Worm (Caenorhabditis elegans) whole organism, young adult: ENCODE data around the gene F22B3.5.
"Not testable (repeated sequence)": the region's sequence is repeated elsewhere in the genome, so short reads cannot be mapped to it uniquely, and the experiment has no call there.

Experiments used
- B0336.3 ChIP-seq: fragments of 200-800 bp; sonication (Bioruptor generic); IDR thresholded peaks from 2 replicates; pipeline ENCODE4 v1.3.6; 2022; ENCODE audit warnings: missing genetic modification characterization, missing compliant biosample characterization
- D2030.7 ChIP-seq: fragments of 200-800 bp; sonication (Bioruptor generic); IDR thresholded peaks from 2 replicates; pipeline ENCODE4 v1.3.6; 2022; ENCODE audit warnings: missing genetic modification reagents, missing genetic modification characterization, missing compliant biosample characterization
- F33H1.4 ChIP-seq: fragments of 200-800 bp; sonication (Bioruptor generic); IDR thresholded peaks from 2 replicates; pipeline ENCODE4 v1.3.6; 2022; ENCODE audit warnings: missing genetic modification reagents, missing genetic modification characterization, missing compliant biosample characterization
- F39B2.1 ChIP-seq: fragments of 200-800 bp; sonication (Bioruptor generic); IDR thresholded peaks from 2 replicates; pipeline ENCODE4 v1.3.6; 2022; ENCODE audit warnings: missing genetic modification reagents, missing genetic modification characterization, missing compliant biosample characterization
- Y53G8AR.9 ChIP-seq: fragments of 200-800 bp; sonication (Bioruptor generic); conservative IDR thresholded peaks from 2 replicates; pipeline ENCODE4 v1.3.6; 2022; ENCODE audit warnings: missing genetic modification reagents, missing genetic modification characterization, missing compliant biosample characterization
- Y56A3A.18 ChIP-seq: fragments of 200-800 bp; sonication (Bioruptor generic); IDR thresholded peaks from 2 replicates; pipeline ENCODE4 v1.3.6; 2022; ENCODE audit warnings: missing genetic modification reagents, missing genetic modification characterization, missing compliant biosample characterization
- Y79H2A.3 ChIP-seq: fragments of 200-800 bp; sonication (Bioruptor generic); conservative IDR thresholded peaks from 2 replicates; pipeline ENCODE4 v1.3.6; 2022; ENCODE audit warnings: missing genetic modification reagents, missing genetic modification characterization, missing compliant biosample characterization
- aptf-2 ChIP-seq: fragments of 200-800 bp; sonication (Bioruptor generic); conservative IDR thresholded peaks from 2 replicates; pipeline ENCODE4 v1.3.6; 2022; ENCODE audit warnings: missing genetic modification reagents, missing genetic modification characterization, missing compliant biosample characterization
- aptf-3 ChIP-seq: fragments of 200-800 bp; sonication (Bioruptor generic); IDR thresholded peaks from 2 replicates; pipeline ENCODE4 v1.3.6; 2022; ENCODE audit warnings: missing genetic modification characterization, missing compliant biosample characterization
- attf-6 ChIP-seq: fragments of 200-800 bp; sonication (Bioruptor generic); IDR thresholded peaks from 2 replicates; pipeline ENCODE4 v1.3.6; 2022; ENCODE audit warnings: missing genetic modification reagents, missing genetic modification characterization, missing compliant biosample characterization
- cebp-2 ChIP-seq: fragments of 200-800 bp; sonication (Bioruptor generic); IDR thresholded peaks from 2 replicates; pipeline ENCODE4 v1.3.6; 2022; ENCODE audit warnings: missing genetic modification characterization, missing compliant biosample characterization
- ceh-100 ChIP-seq: fragments of 200-800 bp; sonication (Bioruptor generic); IDR thresholded peaks from 2 replicates; pipeline ENCODE4 v1.3.6; 2022; ENCODE audit warnings: missing genetic modification reagents, missing genetic modification characterization, missing compliant biosample characterization
- ceh-58 ChIP-seq: fragments of 200-800 bp; sonication (Bioruptor generic); IDR thresholded peaks from 2 replicates; pipeline ENCODE4 v1.3.6; 2022; ENCODE audit warnings: missing genetic modification characterization, missing compliant biosample characterization
- ceh-91 ChIP-seq: fragments of 200-800 bp; sonication (Bioruptor generic); IDR thresholded peaks from 2 replicates; pipeline ENCODE4 v1.3.6; 2022; ENCODE audit warnings: missing genetic modification reagents, missing genetic modification characterization, missing compliant biosample characterization
- dox-1 ChIP-seq: fragments of 200-800 bp; sonication (Bioruptor generic); IDR thresholded peaks from 2 replicates; pipeline ENCODE4 v1.3.6; 2022; ENCODE audit warnings: missing genetic modification reagents, missing genetic modification characterization, missing compliant biosample characterization
- dpl-1 ChIP-seq: fragments of 150-350 bp; optimal IDR thresholded peaks from 2 replicates; lab custom pipeline; 2014; ENCODE audit warnings: missing biosample characterization, missing genetic modification reagents, missing genetic modification characterization
- efl-1 ChIP-seq: fragments of 150-350 bp; optimal IDR thresholded peaks from 2 replicates; lab custom pipeline; 2014; ENCODE audit warnings: missing biosample characterization, missing genetic modification reagents, missing genetic modification characterization
- egl-44 ChIP-seq: fragments of 200-800 bp; sonication (Bioruptor generic); IDR thresholded peaks from 2 replicates; pipeline ENCODE4 v1.3.6; 2022; ENCODE audit warnings: missing genetic modification reagents, missing genetic modification characterization, missing compliant biosample characterization
- egrh-3 ChIP-seq: fragments of 200-800 bp; sonication (Bioruptor generic); IDR thresholded peaks from 2 replicates; pipeline ENCODE4 v1.3.6; 2022; ENCODE audit warnings: missing genetic modification reagents, missing genetic modification characterization, missing compliant biosample characterization
- ekl-4 ChIP-seq: fragments of 200-800 bp; sonication (Bioruptor generic); IDR thresholded peaks from 2 replicates; pipeline ENCODE4 v1.3.6; 2022; ENCODE audit warnings: missing genetic modification reagents, missing genetic modification characterization, missing compliant biosample characterization
- hmg-1.2 ChIP-seq: fragments of 200-800 bp; sonication (Bioruptor generic); IDR thresholded peaks from 2 replicates; pipeline ENCODE4 v1.3.6; 2022; ENCODE audit warnings: missing genetic modification reagents, missing genetic modification characterization, missing compliant biosample characterization
- hmg-20 ChIP-seq: fragments of 200-800 bp; sonication (Bioruptor generic); IDR thresholded peaks from 2 replicates; pipeline ENCODE4 v1.3.6; 2022; ENCODE audit warnings: missing genetic modification reagents, missing genetic modification characterization, missing compliant biosample characterization
- hrde-1 ChIP-seq: sonication (generic microtip); optimal IDR thresholded peaks from 2 replicates; lab custom pipeline; 2016; ENCODE audit warnings: missing genetic modification characterization, mild to moderate bottlenecking, missing compliant biosample characterization, moderate library complexity, missing genotype, missing genetic modification reagents, borderline replicate concordance
- hsf-1 ChIP-seq: fragments of 200-800 bp; sonication (Bioruptor generic); IDR thresholded peaks from 2 replicates; pipeline ENCODE4 v1.3.6; 2022; ENCODE audit warnings: missing genetic modification reagents, missing genetic modification characterization, missing compliant biosample characterization
- lin-26 ChIP-seq: fragments of 200-800 bp; sonication (Bioruptor generic); IDR thresholded peaks from 2 replicates; pipeline ENCODE4 v1.3.6; 2022; ENCODE audit warnings: missing genetic modification reagents, missing genetic modification characterization, missing compliant biosample characterization
- lin-54 ChIP-seq: fragments of 200-800 bp; sonication (Bioruptor generic); optimal IDR thresholded peaks from 2 replicates; lab custom pipeline; 2018; ENCODE audit warnings: mild to moderate bottlenecking, missing genetic modification characterization, missing compliant biosample characterization
- lir-1 ChIP-seq: fragments of 200-800 bp; sonication (Bioruptor generic); conservative IDR thresholded peaks from 2 replicates; pipeline ENCODE4 v1.3.6; 2022; ENCODE audit warnings: missing genetic modification reagents, missing genetic modification characterization, missing compliant biosample characterization
- lsl-1 ChIP-seq: fragments of 200-800 bp; sonication (Bioruptor generic); optimal IDR thresholded peaks from 2 replicates; lab custom pipeline; 2018; ENCODE audit warnings: mild to moderate bottlenecking, missing genetic modification characterization, moderate library complexity, missing compliant biosample characterization
- madf-3 ChIP-seq: fragments of 200-800 bp; sonication (Bioruptor generic); IDR thresholded peaks from 2 replicates; pipeline ENCODE4 v1.3.6; 2022; ENCODE audit warnings: missing genetic modification reagents, missing genetic modification characterization, missing compliant biosample characterization
- madf-6 ChIP-seq: fragments of 200-800 bp; sonication (Bioruptor generic); IDR thresholded peaks from 2 replicates; pipeline ENCODE4 v1.3.6; 2022; ENCODE audit warnings: missing genetic modification reagents, missing genetic modification characterization, missing compliant biosample characterization
- madf-8 ChIP-seq: fragments of 200-800 bp; sonication (Bioruptor generic); conservative IDR thresholded peaks from 2 replicates; pipeline ENCODE4 v1.3.6; 2022; ENCODE audit warnings: missing genetic modification reagents, missing genetic modification characterization, missing compliant biosample characterization
- mcd-1 ChIP-seq: fragments of 200-800 bp; sonication (Bioruptor generic); IDR thresholded peaks from 2 replicates; pipeline ENCODE4 v1.3.6; 2022; ENCODE audit warnings: missing genetic modification reagents, missing genetic modification characterization, missing compliant biosample characterization
- nfya-2 ChIP-seq: fragments of 200-800 bp; sonication (Bioruptor generic); IDR thresholded peaks from 2 replicates; pipeline ENCODE4 v1.3.6; 2022; ENCODE audit warnings: missing genetic modification reagents, missing genetic modification characterization, missing compliant biosample characterization
- pbrm-1 ChIP-seq: fragments of 200-800 bp; sonication (Bioruptor generic); IDR thresholded peaks from 2 replicates; pipeline ENCODE4 v1.3.6; 2022; ENCODE audit warnings: missing genetic modification reagents, missing genetic modification characterization, missing compliant biosample characterization
- snpc-1.3 ChIP-seq: sonication (generic microtip); optimal IDR thresholded peaks from 2 replicates; lab custom pipeline; 2017; ENCODE audit warnings: missing genetic modification characterization, mild to moderate bottlenecking, missing compliant biosample characterization, antibody characterized with exemption, moderate library complexity, missing genotype, missing genetic modification reagents; ENCODE audit not compliant: insufficient read depth
- snpc-3.4 ChIP-seq: sonication (generic microtip); optimal IDR thresholded peaks from 2 replicates; lab custom pipeline; 2017; ENCODE audit warnings: missing genetic modification characterization, mild to moderate bottlenecking, missing compliant biosample characterization, antibody characterized with exemption, moderate library complexity, missing genotype, missing genetic modification reagents
- snpc-4 ChIP-seq, 5 experiments: fragments of 150-350 bp in 1 of 5; sonication (generic microtip) in 4 of 5; optimal IDR thresholded peaks; 2 replicates each; lab custom pipeline; 2014 to 2018; ENCODE audit warnings: missing genetic modification characterization in 5 of 5, missing biosample characterization in 3 of 5, antibody characterized with exemption in 2 of 5, mild to moderate bottlenecking in 2 of 5, missing compliant biosample characterization in 2 of 5, missing genotype in 2 of 5, moderate library complexity in 2 of 5, missing genetic modification reagents in 1 of 5
- tbp1 ChIP-seq: fragments of 200-800 bp; sonication (Bioruptor generic); optimal IDR thresholded peaks from 2 replicates; lab custom pipeline; 2018; ENCODE audit warnings: mild to moderate bottlenecking, missing genetic modification characterization, missing compliant biosample characterization
- xnd-1 ChIP-seq: sonication (generic microtip); optimal IDR thresholded peaks from 2 replicates; lab custom pipeline; 2016; ENCODE audit warnings: missing genotype, missing genetic modification reagents, missing genetic modification characterization, missing compliant biosample characterization
- zim-3 ChIP-seq: sonication (generic microtip); optimal IDR thresholded peaks from 2 replicates; lab custom pipeline; 2017; ENCODE audit warnings: mild to moderate bottlenecking, missing genetic modification characterization, moderate library complexity, missing compliant biosample characterization

F22B3.5 gene

ce11 chrIV:11410084-11410483 is 6.5 kb downstream of the F22B3.5 start, which contains the start of gene gfat-2:
Gene gfat-2 (plus strand): TSS chrIV:11410228.
- TF ChIP-seq madf-6 (GFP tag; lab: Robert Waterston, UW) (peak; percentile 96), F33H1.4 (GFP tag; lab: Robert Waterston, UW) (peak; percentile 66; the same call in 1 of the 2 replicates), hmg-1.2 (GFP tag; lab: Robert Waterston, UW) (no peak), madf-8 (GFP tag; lab: Robert Waterston, UW) (peak; percentile 91), xnd-1 (tag; lab: Kevin White, UChicago) (peak; percentile 73), snpc-1.3 (peak; percentile 10), zim-3 (no peak), dpl-1 (GFP tag; lab: Kevin White, UChicago) (peak; percentile 25), lsl-1 (peak; percentile 81), lir-1 (GFP tag; lab: Robert Waterston, UW) (no peak), mcd-1 (GFP tag; lab: Robert Waterston, UW) (no peak), efl-1 (GFP tag; lab: Kevin White, UChicago) (peak; percentile 72)
- TF ChIP-seq, all 124 proteins: peak for 8

ce11 chrIV:11406744-11407690 is 9.6 kb downstream of the F22B3.5 start, which contains the start of the genes his-63 and his-64:
Gene his-63 (minus strand): TSS chrIV:11406861.
Gene his-64 (plus strand): TSS chrIV:11407116.
- TF ChIP-seq pbrm-1 (GFP tag; lab: Robert Waterston, UW) (peak; percentile 62; the same call in 1 of the 2 replicates), snpc-3.4 (tag; lab: Kevin White, UChicago) (peak; percentile 39), hmg-20 (0 out of 2 replicates have a peak, but pooled peaks have one; percentile 9), lin-26 (peak; percentile 85), F39B2.1 (GFP tag; lab: Robert Waterston, UW) (peak; percentile 99), madf-6 (GFP tag; lab: Robert Waterston, UW) (peak; percentile 81), hmg-1.2 (GFP tag; lab: Robert Waterston, UW) (peak; percentile 14; the same call in 1 of the 2 replicates), egrh-3 (GFP tag; lab: Robert Waterston, UW) (peak; percentile 8; the same call in 1 of the 2 replicates), B0336.3 (GFP tag; lab: Robert Waterston, UW) (peak; percentile 61; the same call in 1 of the 2 replicates), nfya-2 (peak; percentile 82; the same call in 1 of the 2 replicates), ekl-4 (GFP tag; lab: Robert Waterston, UW) (peak; percentile 70), cebp-2 (GFP tag; lab: Robert Waterston, UW) (0 out of 2 replicates have a peak, but pooled peaks have one; percentile 28), Y79H2A.3 (GFP tag; lab: Robert Waterston, UW) (peak; percentile 62; the same call in 1 of the 2 replicates), ceh-91 (GFP tag; lab: Robert Waterston, UW) (peak; percentile 50), dox-1 (peak; percentile 90), ceh-58 (GFP tag; lab: Robert Waterston, UW) (peak; percentile 84; the same call in 1 of the 2 replicates), D2030.7 (peak; percentile 37), F33H1.4 (GFP tag; lab: Robert Waterston, UW) (peak; percentile 54), aptf-3 (GFP tag; lab: Robert Waterston, UW) (0 out of 2 replicates have a peak, but pooled peaks have one; percentile 28), tbp1 (GFP tag; lab: Kevin White, UChicago) (peak; percentile 48), lsl-1 (peak; percentile 25), attf-6 (GFP tag; lab: Robert Waterston, UW) (peak; percentile 35; the same call in 1 of the 2 replicates), hrde-1 (tag; lab: Kevin White, UChicago) (peak; percentile 63), hsf-1 (GFP tag; lab: Robert Waterston, UW) (peak; percentile 61; the same call in 1 of the 2 replicates), lin-54 (GFP tag; lab: Kevin White, UChicago) (peak; percentile 5), ceh-100 (GFP tag; lab: Robert Waterston, UW) (0 out of 2 replicates have a peak, but pooled peaks have one; percentile 26), egl-44 (GFP tag; lab: Robert Waterston, UW) (peak; percentile 12; the same call in 1 of the 2 replicates), Y53G8AR.9 (GFP tag; lab: Robert Waterston, UW) (peak; percentile 66), Y56A3A.18 (GFP tag; lab: Robert Waterston, UW) (peak; percentile 15; the same call in 1 of the 2 replicates), aptf-2 (peak; percentile 92), xnd-1 (tag; lab: Kevin White, UChicago) (peak; percentile 12), snpc-4 (tag; optimal IDR thresholded peaks at IDR 0.05; lab: Kevin White, UChicago) (peak in 1 of 4 experiments; percentile 25), madf-3 (GFP tag; lab: Robert Waterston, UW) (peak; percentile 81; the same call in 1 of the 2 replicates), madf-8 (GFP tag; lab: Robert Waterston, UW) (peak; percentile 43), mcd-1 (GFP tag; lab: Robert Waterston, UW) (0 out of 2 replicates have a peak, but pooled peaks have one; percentile 34)
- TF ChIP-seq snpc-4 (GFP tag; optimal IDR thresholded peaks at IDR 0.05; lab: Kevin White, UChicago), result not testable (repeated sequence)
